Worm (Caenorhabditis elegans) whole organism, L3 larva: Measurements from ENCODE around the gene C07G1.15.

ENCODE experiments used
- aly-2 ChIP-seq: fragments of 150-350 bp; optimal IDR thresholded peaks from 2 replicates; lab custom pipeline; 2014; ENCODE audit warnings: missing biosample characterization, missing genetic modification characterization
- egl-27 ChIP-seq: sonication (generic microtip); optimal IDR thresholded peaks from 4 replicates; lab custom pipeline; 2017; ENCODE audit warnings: missing biosample characterization, missing genetic modification reagents, missing genetic modification characterization
- jun-1 ChIP-seq: fragments of 150-350 bp; optimal IDR thresholded peaks from 2 replicates; lab custom pipeline; 2014; ENCODE audit warnings: missing biosample characterization, missing genetic modification reagents, missing genetic modification characterization
- lin-15B ChIP-seq: fragments of 150-350 bp; optimal IDR thresholded peaks from 2 replicates; lab custom pipeline; 2014; ENCODE audit warnings: missing biosample characterization, missing genetic modification characterization
- nhr-12 ChIP-seq: fragments of 150-350 bp; optimal IDR thresholded peaks from 2 replicates; lab custom pipeline; 2014; ENCODE audit warnings: missing biosample characterization, missing genetic modification characterization
- nhr-28 ChIP-seq: fragments of 150-350 bp; optimal IDR thresholded peaks from 2 replicates; lab custom pipeline; 2014; ENCODE audit warnings: missing biosample characterization, missing genetic modification characterization
- pqm-1 ChIP-seq: fragments of 150-350 bp; optimal IDR thresholded peaks from 2 replicates; lab custom pipeline; 2017; ENCODE audit warnings: missing biosample characterization, missing genetic modification characterization, inconsistent platforms
- sea-2 ChIP-seq: fragments of 150-350 bp; sonication (generic microtip); optimal IDR thresholded peaks from 4 replicates; lab custom pipeline; 2014; ENCODE audit warnings: missing biosample characterization, missing genetic modification reagents, missing genetic modification characterization
- snpc-4 ChIP-seq: fragments of 150-350 bp; optimal IDR thresholded peaks from 2 replicates; lab custom pipeline; 2014; ENCODE audit warnings: missing biosample characterization, missing genetic modification characterization
- tbx-2 ChIP-seq: sonication (generic microtip); optimal IDR thresholded peaks from 2 replicates; lab custom pipeline; 2016; ENCODE audit warnings: mild to moderate bottlenecking, missing genetic modification characterization, missing compliant biosample characterization
- ztf-11 ChIP-seq: fragments of 150-350 bp; optimal IDR thresholded peaks from 2 replicates; lab custom pipeline; 2014; ENCODE audit warnings: missing biosample characterization, missing genetic modification characterization
- ztf-4 ChIP-seq: fragments of 150-350 bp; optimal IDR thresholded peaks from 2 replicates; lab custom pipeline; 2014; ENCODE audit warnings: missing biosample characterization, missing genetic modification characterization

ce11 chrIV:8175686-8176532 is 6.1 kb downstream of the C07G1.15 start, which contains the start of gene pct-1:
- no peak for TF ChIP-seq tbx-2 (tag; lab: Kevin White, UChicago)
- TF ChIP-seq aly-2, result no peak
- TF ChIP-seq nhr-12 (tag; lab: Kevin White, UChicago), result no peak
- TF ChIP-seq ztf-11 (tag; lab: Kevin White, UChicago), result no peak
- TF ChIP-seq snpc-4, result no peak
- no peak for TF ChIP-seq egl-27 (tag; lab: Kevin White, UChicago)
- no peak for TF ChIP-seq jun-1
- no peak for TF ChIP-seq nhr-28
- TF ChIP-seq ztf-4 (tag; lab: Kevin White, UChicago), result no peak
- TF ChIP-seq pqm-1 (tag; lab: Kevin White, UChicago), result no peak
- no peak for TF ChIP-seq lin-15B (tag; lab: Kevin White, UChicago)
- no peak for TF ChIP-seq sea-2 (GFP tag; lab: Kevin White, UChicago)
